Worm (Caenorhabditis elegans): ENCODE results near the gene ugt-49.

The ugt-49 gene

ce11 chrV:10355773-10356335 is 16.3 kb upstream of the ugt-49 start, which contains the start of gene sluh-7 (continued):
- no peak for TF ChIP-seq somi-1 (GFP tag; optimal IDR thresholded peaks at IDR 0.05)
- peak; percentile 65 for TF ChIP-seq F33H1.4 (GFP tag; IDR thresholded peaks at IDR 0.05)
- TF ChIP-seq K12H6.12 (tag; optimal IDR thresholded peaks at IDR 0.05), result peak; percentile 35
- no peak for TF ChIP-seq ceh-40 (GFP tag; IDR thresholded peaks at IDR 0.05)
- TF ChIP-seq unc-130 (GFP tag; optimal IDR thresholded peaks at IDR 0.05), result peak; percentile 86
- no peak for TF ChIP-seq aptf-3 (GFP tag; IDR thresholded peaks at IDR 0.05)
- peak in 1 of 2 experiments; percentile 37 for TF ChIP-seq rec-8 (tag; optimal IDR thresholded peaks at IDR 0.05)
- TF ChIP-seq K11D2.4 (GFP tag; IDR thresholded peaks at IDR 0.05), result 0 out of 2 replicates have a peak, but pooled peaks have one; percentile 39
- peak in 1 of 3 experiments; percentile 83 for TF ChIP-seq lin-35 (GFP tag; optimal IDR thresholded peaks at IDR 0.05)
- TF ChIP-seq snpc-1.3 (tag; optimal IDR thresholded peaks at IDR 0.05; ENCODE audit: insufficient read depth), result peak; percentile 25
- TF ChIP-seq hmg-1.2 (GFP tag; IDR thresholded peaks at IDR 0.05), result peak; percentile 37; the same call in 1 of the 2 replicates
- TF ChIP-seq snpc-3.4 (tag; optimal IDR thresholded peaks at IDR 0.05), result peak; percentile 52
- no peak for TF ChIP-seq egl-18 (GFP tag; IDR thresholded peaks at IDR 0.05)
- TF ChIP-seq tbx-9 (tag; optimal IDR thresholded peaks at IDR 0.05; ENCODE audit: borderline replicate concordance), result no peak
- TF ChIP-seq ama-1 (optimal IDR thresholded peaks at IDR 0.05), result no peak
- TF ChIP-seq ama-1 (GFP tag; optimal IDR thresholded peaks at IDR 0.05), result no peak
- TF ChIP-seq lin-26 (GFP tag; IDR thresholded peaks at IDR 0.05), result no peak
- no peak for TF ChIP-seq nhr-120 (GFP tag; IDR thresholded peaks at IDR 0.05)
- no peak for TF ChIP-seq egl-44 (GFP tag; IDR thresholded peaks at IDR 0.05)
- no peak for TF ChIP-seq C06A6.2 (GFP tag; conservative IDR thresholded peaks at IDR 0.05)
- TF ChIP-seq cebp-2 (GFP tag; IDR thresholded peaks at IDR 0.05), result no peak
- TF ChIP-seq hlh-12 (tag; optimal IDR thresholded peaks at IDR 0.05), result no peak
- no peak for TF ChIP-seq Y67H2A.10 (GFP tag; conservative IDR thresholded peaks at IDR 0.05)
- TF ChIP-seq B0035.1 (tag; optimal IDR thresholded peaks at IDR 0.05), result no peak
- TF ChIP-seq ceh-27 (GFP tag; optimal IDR thresholded peaks at IDR 0.05), result peak; percentile 89
- TF ChIP-seq lsy-27 (tag; optimal IDR thresholded peaks at IDR 0.05; ENCODE audit: borderline replicate concordance, insufficient read depth), result no peak
- no peak for TF ChIP-seq F49E8.2 (tag; optimal IDR thresholded peaks at IDR 0.05; ENCODE audit: insufficient read depth)
- TF ChIP-seq dpff-1 (tag; optimal IDR thresholded peaks at IDR 0.05), result no peak
- TF ChIP-seq Y53F4B.3 (GFP tag; IDR thresholded peaks at IDR 0.05), result no peak
- peak; percentile 19 for TF ChIP-seq athp-1 (tag; optimal IDR thresholded peaks at IDR 0.05)
- TF ChIP-seq tlf-1 (GFP tag; optimal IDR thresholded peaks at IDR 0.05), result no peak
- no peak for TF ChIP-seq unc-62 (GFP tag; optimal IDR thresholded peaks at IDR 0.05)
- no peak for TF ChIP-seq mxl-1 (tag; optimal IDR thresholded peaks at IDR 0.05)
- TF ChIP-seq rpc-1 (optimal IDR thresholded peaks at IDR 0.05), result no peak
- TF ChIP-seq rpc-1 (tag; optimal IDR thresholded peaks at IDR 0.05), result no peak
- TF ChIP-seq B0261.1 (tag; optimal IDR thresholded peaks at IDR 0.05), result no peak
- TF ChIP-seq Y56A3A.18 (GFP tag; IDR thresholded peaks at IDR 0.05), result no peak
- no peak for TF ChIP-seq ztf-6 (GFP tag; IDR thresholded peaks at IDR 0.05)
- no peak for TF ChIP-seq nhr-179 (tag; optimal IDR thresholded peaks at IDR 0.05)
- no peak for TF ChIP-seq die-1 (tag; optimal IDR thresholded peaks at IDR 0.05)
- TF ChIP-seq zfh-2 (GFP tag; conservative IDR thresholded peaks at IDR 0.05), result no peak
- TF ChIP-seq ets-4 (GFP tag; optimal IDR thresholded peaks at IDR 0.05), result no peak
- TF ChIP-seq F57A8.1 (GFP tag; optimal IDR thresholded peaks at IDR 0.05), result no peak
- TF ChIP-seq ccch-3 (GFP tag; optimal IDR thresholded peaks at IDR 0.05), result peak; percentile 40
- no peak for TF ChIP-seq lag-1 (GFP tag; IDR thresholded peaks at IDR 0.05)
- no peak for TF ChIP-seq ceh-79 (tag; optimal IDR thresholded peaks at IDR 0.05)
- TF ChIP-seq gei-17 (GFP tag; optimal IDR thresholded peaks at IDR 0.05), result no peak
- TF ChIP-seq mes-4 (tag; optimal IDR thresholded peaks at IDR 0.05), result no peak
- TF ChIP-seq akir-1 (GFP tag; optimal IDR thresholded peaks at IDR 0.05), result no peak

All from whole organism, young adult.